Worm (Caenorhabditis elegans) whole organism, L1 larva: Measurements from ENCODE around the gene C14A4.7.
A peak's percentile ranks its signal among the peaks of the same experiment; 100 is the strongest.

ENCODE experiments used
- C04F5.9 ChIP-seq: sonication (generic microtip); optimal IDR thresholded peaks from 2 replicates; lab custom pipeline; 2016; ENCODE audit warnings: missing genetic modification characterization, missing compliant biosample characterization
- C16A3.4 ChIP-seq: fragments of 150-350 bp; optimal IDR thresholded peaks from 2 replicates; lab custom pipeline; 2014; ENCODE audit warnings: missing biosample characterization, missing genetic modification characterization
- F16B12.6 ChIP-seq: fragments of 150-350 bp; optimal IDR thresholded peaks from 2 replicates; lab custom pipeline; 2014; ENCODE audit warnings: missing biosample characterization, missing genetic modification characterization
- Y116A8C.19 ChIP-seq: sonication (generic microtip); optimal IDR thresholded peaks from 2 replicates; lab custom pipeline; 2016; ENCODE audit warnings: missing compliant biosample characterization, missing genetic modification characterization, borderline replicate concordance
- aha-1 ChIP-seq: fragments of 150-350 bp; optimal IDR thresholded peaks from 2 replicates; lab custom pipeline; 2014; ENCODE audit warnings: missing biosample characterization, missing genetic modification characterization
- ama-1 ChIP-seq: fragments of 150-350 bp; optimal IDR thresholded peaks from 2 replicates; lab custom pipeline; 2014
- ceh-88 ChIP-seq: fragments of 200-800 bp; sonication (Bioruptor generic); IDR thresholded peaks from 2 replicates; pipeline ENCODE4 v1.3.6; 2022; ENCODE audit warnings: missing genetic modification characterization, missing compliant biosample characterization
- ceh-90 ChIP-seq: sonication (generic microtip); optimal IDR thresholded peaks from 2 replicates; lab custom pipeline; 2016; ENCODE audit warnings: missing genetic modification characterization, missing compliant biosample characterization
- ces-1 ChIP-seq: fragments of 150-350 bp; optimal IDR thresholded peaks from 2 replicates; lab custom pipeline; 2014; ENCODE audit warnings: missing biosample characterization, missing genetic modification reagents, missing genetic modification characterization
- dpl-1 ChIP-seq, 3 experiments: fragments of 150-350 bp in 2 of 3; sonication (generic microtip) in 1 of 3; optimal IDR thresholded peaks; 2 replicates each; lab custom pipeline; 2014 to 2017; ENCODE audit warnings: missing biosample characterization in 3 of 3, missing genetic modification characterization in 3 of 3, missing genetic modification reagents in 3 of 3
- efl-1 ChIP-seq, 4 experiments: fragments of 150-350 bp; optimal IDR thresholded peaks in 3 of 4; peaks in 1 of 4; 1 replicate in 1 of 4; 2 replicates in 3 of 4; lab custom pipeline; 2014; ENCODE audit warnings: missing biosample characterization in 2 of 4, missing genetic modification characterization in 2 of 4, missing genetic modification reagents in 2 of 4
- egl-13 ChIP-seq: sonication (generic microtip); optimal IDR thresholded peaks from 2 replicates; lab custom pipeline; 2016; ENCODE audit warnings: missing genotype, missing genetic modification reagents, missing genetic modification characterization, missing compliant biosample characterization
- egl-27 ChIP-seq, 2 experiments: fragments of 150-350 bp in 1 of 2; sonication (generic microtip); optimal IDR thresholded peaks; 3 replicates each; lab custom pipeline; 2017 to 2018; ENCODE audit warnings: missing biosample characterization in 2 of 2, missing genetic modification characterization in 2 of 2, missing genetic modification reagents in 2 of 2
- elt-2 ChIP-seq: sonication (generic microtip); optimal IDR thresholded peaks from 2 replicates; lab custom pipeline; 2016; ENCODE audit warnings: missing genetic modification characterization, mild to moderate bottlenecking, inconsistent platforms, missing compliant biosample characterization, missing genetic modification reagents
- fkh-10 ChIP-seq: sonication (generic microtip); optimal IDR thresholded peaks from 2 replicates; lab custom pipeline; 2017; ENCODE audit warnings: missing biosample characterization, missing genetic modification reagents, missing genetic modification characterization
- fkh-4 ChIP-seq: sonication (generic microtip); optimal IDR thresholded peaks from 2 replicates; lab custom pipeline; 2016; ENCODE audit warnings: missing compliant biosample characterization, missing genetic modification characterization, borderline replicate concordance
- hlh-4 ChIP-seq: sonication (generic microtip); optimal IDR thresholded peaks from 2 replicates; lab custom pipeline; 2016; ENCODE audit warnings: mild to moderate bottlenecking, missing genetic modification characterization, missing compliant biosample characterization
- irx-1 ChIP-seq: sonication (generic microtip); optimal IDR thresholded peaks from 2 replicates; lab custom pipeline; 2016; ENCODE audit warnings: missing genetic modification characterization, missing compliant biosample characterization
- isw-1 ChIP-seq: fragments of 200-800 bp; sonication (Bioruptor generic); IDR thresholded peaks from 2 replicates; pipeline ENCODE4 v1.3.6; 2022; ENCODE audit warnings: missing genetic modification characterization, missing compliant biosample characterization
- lin-14 ChIP-seq: fragments of 200-800 bp; sonication (Bioruptor generic); optimal IDR thresholded peaks from 2 replicates; lab custom pipeline; 2018; ENCODE audit warnings: mild to moderate bottlenecking, missing genetic modification characterization, moderate library complexity, missing compliant biosample characterization
- lsy-2 ChIP-seq, 2 experiments: fragments of 150-350 bp; optimal IDR thresholded peaks; 2 replicates each; lab custom pipeline; 2014; ENCODE audit warnings: missing biosample characterization in 2 of 2, missing genetic modification characterization in 2 of 2
- mab-9 ChIP-seq: fragments of 200-800 bp; sonication (Bioruptor generic); IDR thresholded peaks from 2 replicates; pipeline ENCODE4 v1.3.6; 2022; ENCODE audit warnings: missing genetic modification reagents, missing genetic modification characterization, missing compliant biosample characterization
- mdl-1 ChIP-seq, 2 experiments: fragments of 150-350 bp; optimal IDR thresholded peaks; 2 replicates each; lab custom pipeline; 2014 to 2017; ENCODE audit warnings: missing biosample characterization in 2 of 2, missing genetic modification characterization in 2 of 2, inconsistent platforms in 1 of 2
- nhr-11 ChIP-seq: fragments of 150-350 bp; optimal IDR thresholded peaks from 2 replicates; lab custom pipeline; 2014; ENCODE audit warnings: missing biosample characterization, missing genetic modification characterization
- nhr-12 ChIP-seq: sonication (generic microtip); optimal IDR thresholded peaks from 2 replicates; lab custom pipeline; 2017; ENCODE audit warnings: missing biosample characterization, missing genetic modification characterization
- nhr-19 ChIP-seq: fragments of 200-800 bp; sonication (Bioruptor generic); conservative IDR thresholded peaks from 2 replicates; pipeline ENCODE4 v1.3.6; 2022; ENCODE audit warnings: missing genetic modification characterization, missing compliant biosample characterization
- nhr-237 ChIP-seq: fragments of 150-350 bp; optimal IDR thresholded peaks from 2 replicates; lab custom pipeline; 2014; ENCODE audit warnings: missing biosample characterization, missing genetic modification characterization
- nhr-47 ChIP-seq: sonication (generic microtip); optimal IDR thresholded peaks from 2 replicates; lab custom pipeline; 2016; ENCODE audit warnings: mild to moderate bottlenecking, missing genetic modification characterization, moderate library complexity, missing compliant biosample characterization
- nhr-71 ChIP-seq: sonication (generic microtip); optimal IDR thresholded peaks from 2 replicates; lab custom pipeline; 2016; ENCODE audit warnings: mild to moderate bottlenecking, missing genetic modification characterization, moderate library complexity, missing compliant biosample characterization
- nhr-85 ChIP-seq: sonication (generic microtip); peaks from one replicate; lab custom pipeline; 2016; ENCODE audit warnings: missing genetic modification characterization, inconsistent platforms, missing compliant biosample characterization
- pag-3 ChIP-seq: sonication (generic microtip); optimal IDR thresholded peaks from 2 replicates; lab custom pipeline; 2017; ENCODE audit warnings: missing genetic modification characterization, mild to moderate bottlenecking, missing compliant biosample characterization, antibody characterized with exemption, borderline replicate concordance; ENCODE audit not compliant: insufficient read depth
- pqm-1 ChIP-seq: sonication (generic microtip); optimal IDR thresholded peaks from 3 replicates; lab custom pipeline; 2017; ENCODE audit warnings: missing biosample characterization, missing genetic modification characterization
- rnt-1 ChIP-seq: sonication (generic microtip); optimal IDR thresholded peaks from 2 replicates; lab custom pipeline; 2016; ENCODE audit warnings: mild to moderate bottlenecking, missing genetic modification characterization, moderate library complexity, missing compliant biosample characterization
- snu-23 ChIP-seq: sonication (generic microtip); optimal IDR thresholded peaks from 2 replicates; lab custom pipeline; 2016; ENCODE audit warnings: missing genetic modification characterization, missing compliant biosample characterization
- sox-4 ChIP-seq: sonication (generic microtip); optimal IDR thresholded peaks from 2 replicates; lab custom pipeline; 2016; ENCODE audit warnings: missing genetic modification characterization, missing compliant biosample characterization
- sptf-1 ChIP-seq: fragments of 150-350 bp; optimal IDR thresholded peaks from 2 replicates; lab custom pipeline; 2014; ENCODE audit warnings: missing biosample characterization, missing genetic modification characterization
- tbx-2 ChIP-seq: sonication (generic microtip); optimal IDR thresholded peaks from 2 replicates; lab custom pipeline; 2016; ENCODE audit warnings: missing genetic modification characterization, missing compliant biosample characterization
- tlp-1 ChIP-seq: fragments of 150-350 bp; optimal IDR thresholded peaks from 2 replicates; lab custom pipeline; 2014; ENCODE audit warnings: missing biosample characterization, missing genetic modification characterization
- unc-130 ChIP-seq: fragments of 150-350 bp; optimal IDR thresholded peaks from 2 replicates; lab custom pipeline; 2017; ENCODE audit warnings: missing biosample characterization, missing genetic modification characterization, inconsistent platforms
- unc-62 ChIP-seq: fragments of 150-350 bp; optimal IDR thresholded peaks from 2 replicates; lab custom pipeline; 2014; ENCODE audit warnings: missing biosample characterization, missing genetic modification reagents, missing genetic modification characterization
- unc-86 ChIP-seq: sonication (generic microtip); optimal IDR thresholded peaks from 2 replicates; lab custom pipeline; 2016; ENCODE audit warnings: missing genetic modification characterization, missing compliant biosample characterization
- unc-98 ChIP-seq: fragments of 200-800 bp; sonication (Bioruptor generic); IDR thresholded peaks from 2 replicates; pipeline ENCODE4 v1.3.6; 2022; ENCODE audit warnings: missing genetic modification characterization, missing compliant biosample characterization
- zag-1 ChIP-seq: fragments of 150-350 bp; optimal IDR thresholded peaks from 2 replicates; lab custom pipeline; 2014; ENCODE audit warnings: missing biosample characterization, missing genetic modification characterization
- zip-4 ChIP-seq: fragments of 200-800 bp; sonication (Bioruptor generic); optimal IDR thresholded peaks from 2 replicates; lab custom pipeline; 2018; ENCODE audit warnings: mild to moderate bottlenecking, missing genetic modification characterization, moderate library complexity, missing compliant biosample characterization
- ztf-11 ChIP-seq, 2 experiments: sonication (generic microtip); optimal IDR thresholded peaks; 2 replicates each; lab custom pipeline; 2016 to 2017; ENCODE audit warnings: missing genetic modification characterization in 2 of 2, missing biosample characterization in 1 of 2, missing compliant biosample characterization in 1 of 2
- ztf-4 ChIP-seq: fragments of 150-350 bp; optimal IDR thresholded peaks from 2 replicates; lab custom pipeline; 2014; ENCODE audit warnings: missing biosample characterization, missing genetic modification characterization

C14A4.7 gene

DNA sequence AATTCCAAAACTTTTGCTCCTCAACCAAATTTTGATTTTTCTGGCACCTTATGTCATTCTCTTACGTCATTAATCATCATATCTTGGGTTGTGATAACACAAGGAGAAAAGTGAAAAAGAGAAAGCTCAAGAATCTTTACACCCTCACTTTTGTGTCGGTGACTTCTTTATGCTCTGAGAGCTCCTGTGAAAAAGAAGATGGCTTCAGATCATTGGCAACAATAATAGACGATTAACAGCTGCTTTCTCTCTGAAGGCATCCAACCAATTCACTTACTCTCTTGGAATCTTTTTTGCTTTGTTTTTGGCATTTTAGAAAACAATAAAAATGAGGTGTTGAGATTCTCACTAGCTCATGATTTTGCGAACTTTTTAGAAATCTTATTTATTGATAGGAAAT, 26.9 kb downstream of the C14A4.7 start (continued):
- TF ChIP-seq snu-23 (GFP tag; lab: Kevin White, UChicago) (no peak), pag-3 (peak; percentile 86), aha-1 (no peak), rnt-1 (tag; lab: Kevin White, UChicago) (peak; percentile 44), lsy-2 (tag; optimal IDR thresholded peaks at IDR 0.05; lab: Kevin White, UChicago) (peak in 1 of 2 experiments; percentile 13), zip-4 (no peak), unc-62 (no peak), tlp-1 (tag; lab: Kevin White, UChicago) (no peak), lin-14 (GFP tag; lab: Kevin White, UChicago) (peak; percentile 79), egl-13 (tag; lab: Kevin White, UChicago) (no peak), zag-1 (no peak)

DNA sequence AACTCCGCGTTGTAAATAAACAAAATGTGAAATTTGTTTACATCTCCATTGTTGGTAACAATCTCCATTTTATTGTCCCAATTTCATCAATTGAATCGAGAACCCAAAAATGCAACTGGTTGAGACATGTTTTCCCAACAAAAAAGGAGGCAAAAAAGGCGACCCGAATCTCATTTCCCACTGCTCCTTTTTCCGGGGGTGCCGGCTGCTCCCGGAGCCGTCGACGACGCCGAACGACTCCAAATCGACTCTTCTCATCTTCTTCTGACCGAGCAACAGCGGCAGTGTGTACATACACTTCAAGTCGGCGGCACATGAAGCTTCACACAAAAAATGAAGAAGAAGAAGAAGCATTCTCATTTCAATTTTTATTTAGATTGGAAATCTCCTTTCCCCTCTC, 29.9 kb downstream of the C14A4.7 start:
- TF ChIP-seq elt-2 = no peak
- TF ChIP-seq lin-14 (GFP tag; lab: Kevin White, UChicago) = peak; percentile 30

- no peak for TF ChIP-seq unc-62
- no peak for TF ChIP-seq efl-1 (optimal IDR thresholded peaks at IDR 0.05; lab: Kevin White, UChicago)
- TF ChIP-seq efl-1 (GFP tag; optimal IDR thresholded peaks at IDR 0.05 in 1 of 2; lab: Kevin White, UChicago) = peak in 1 of 2 experiments; percentile 30
- TF ChIP-seq, all 84 proteins: peak for 1
Measured at ce11 chrII:10564578-10564977, 31.8 kb downstream of the C14A4.7 start, which contains the start of the genes C06A1.6 and C06A1.7. TSS of gene C06A1.6 (minus strand) at chrII:10564678. TSS of gene C06A1.7 (plus strand) at chrII:10564891.

- TF ChIP-seq unc-130 (tag; lab: Kevin White, UChicago) (peak; percentile 100), isw-1 (GFP tag; lab: Robert Waterston, UW) (peak; percentile 100), tbx-2 (peak; percentile 100), pqm-1 (tag; lab: Kevin White, UChicago) (peak; percentile 83), sptf-1 (tag; lab: Kevin White, UChicago) (no peak), nhr-71 (peak; percentile 100), F16B12.6 (tag; lab: Kevin White, UChicago) (peak; percentile 81), C16A3.4 (peak; percentile 100), unc-98 (peak; percentile 95), tlp-1 (tag; lab: Kevin White, UChicago) (no peak), C04F5.9 (tag; lab: Kevin White, UChicago) (peak; percentile 98), mdl-1 (tag; optimal IDR thresholded peaks at IDR 0.05; lab: Kevin White, UChicago) (peak; percentile 82 to 99), nhr-11 (tag; lab: Kevin White, UChicago) (peak; percentile 100), sox-4 (tag; lab: Kevin White, UChicago) (peak; percentile 98), mab-9 (GFP tag; lab: Robert Waterston, UW) (peak; percentile 99), pag-3 (peak; percentile 91), nhr-19 (GFP tag; lab: Robert Waterston, UW) (peak; percentile 100), nhr-12 (tag; lab: Kevin White, UChicago) (peak; percentile 72), ztf-11 (tag; optimal IDR thresholded peaks at IDR 0.05; lab: Kevin White, UChicago) (peak in 1 of 2 experiments; percentile 98), egl-27 (tag; optimal IDR thresholded peaks at IDR 0.05; lab: Kevin White, UChicago) (peak; percentile 90 to 100), nhr-237 (tag; lab: Kevin White, UChicago) (peak; percentile 100), zip-4 (peak; percentile 96), hlh-4 (tag; lab: Kevin White, UChicago) (peak; percentile 64), nhr-47 (peak; percentile 100), aha-1 (peak; percentile 97), lin-14 (GFP tag; lab: Kevin White, UChicago) (peak; percentile 100), unc-62 (peak; percentile 100), dpl-1 (GFP tag; optimal IDR thresholded peaks at IDR 0.05; lab: Kevin White, UChicago) (peak; percentile 100), ceh-88 (GFP tag; lab: Robert Waterston, UW) (peak; percentile 99), ceh-90 (tag; lab: Kevin White, UChicago) (peak; percentile 68), irx-1 (tag; lab: Kevin White, UChicago) (peak; percentile 99), unc-86 (tag; lab: Kevin White, UChicago) (peak; percentile 100), ztf-4 (tag; lab: Kevin White, UChicago) (peak; percentile 100), nhr-85 (peak; percentile 100), ama-1 (peak; percentile 98), ces-1 (GFP tag; lab: Kevin White, UChicago) (peak; percentile 97), fkh-4 (tag; lab: Kevin White, UChicago) (peak; percentile 93), Y116A8C.19 (tag; lab: Kevin White, UChicago) (peak; percentile 24), fkh-10 (GFP tag; lab: Kevin White, UChicago) (peak; percentile 100)
Measured at ce11 chrII:10563368-10563767, 33.0 kb downstream of the C14A4.7 start, which contains the start of gene cdc-48.1. TSS of gene cdc-48.1 (minus strand) at chrII:10563407.
